Worm (Caenorhabditis elegans) whole organism, L4 larva: ENCODE measurements around the gene twf-2.

Experiments
- F26F4.8 ChIP-seq: fragments of 200-800 bp; sonication (Bioruptor generic); conservative IDR thresholded peaks from 2 replicates; pipeline ENCODE4 v1.3.6; 2022; ENCODE audit warnings: missing genetic modification characterization, missing compliant biosample characterization
- F37D6.2 ChIP-seq: sonication (generic microtip); optimal IDR thresholded peaks from 2 replicates; lab custom pipeline; 2016; ENCODE audit warnings: mild to moderate bottlenecking, missing genetic modification characterization, missing compliant biosample characterization
- F44E2.7 ChIP-seq: fragments of 200-800 bp; sonication (Bioruptor generic); IDR thresholded peaks from 2 replicates; pipeline ENCODE4 v2.1.2; 2022; ENCODE audit warnings: missing genetic modification characterization, missing compliant biosample characterization
- F49E8.2 ChIP-seq: sonication (generic microtip); optimal IDR thresholded peaks from 2 replicates; lab custom pipeline; 2016; ENCODE audit warnings: missing compliant biosample characterization, mild to moderate bottlenecking, missing genetic modification characterization, borderline replicate concordance
- T20F7.1 ChIP-seq: fragments of 200-800 bp; sonication (Bioruptor generic); optimal IDR thresholded peaks from 2 replicates; lab custom pipeline; 2018; ENCODE audit warnings: mild to moderate bottlenecking, missing genetic modification characterization, missing compliant biosample characterization
- T26A8.4 ChIP-seq: fragments of 200-800 bp; sonication (Bioruptor generic); IDR thresholded peaks from 2 replicates; pipeline ENCODE4 v1.3.6; 2022; ENCODE audit warnings: missing genetic modification characterization, missing compliant biosample characterization
- Y105C5A.15 ChIP-seq: fragments of 200-800 bp; sonication (Bioruptor generic); IDR thresholded peaks from 2 replicates; pipeline ENCODE4 v1.3.6; 2022; ENCODE audit warnings: missing genetic modification characterization, missing compliant biosample characterization
- Y48G9A.11 ChIP-seq: fragments of 200-800 bp; sonication (Bioruptor generic); IDR thresholded peaks from 2 replicates; pipeline ENCODE4 v1.3.6; 2022; ENCODE audit warnings: missing genetic modification reagents, missing genetic modification characterization, missing compliant biosample characterization
- ZK546.5 ChIP-seq, 2 experiments: sonication (generic microtip); optimal IDR thresholded peaks; 2 replicates each; lab custom pipeline; 2017; ENCODE audit warnings: missing biosample characterization in 2 of 2, missing genetic modification characterization in 2 of 2
- arid-1 ChIP-seq: fragments of 200-800 bp; sonication (Bioruptor generic); conservative IDR thresholded peaks from 2 replicates; pipeline ENCODE4 v1.3.6; 2022; ENCODE audit warnings: missing genetic modification reagents, missing genetic modification characterization, missing compliant biosample characterization
- ceh-20 ChIP-seq: fragments of 200-800 bp; sonication (Bioruptor generic); IDR thresholded peaks from 2 replicates; pipeline ENCODE4 v1.3.6; 2022; ENCODE audit warnings: missing genetic modification reagents, missing genetic modification characterization, missing compliant biosample characterization
- ceh-28 ChIP-seq: fragments of 150-350 bp; optimal IDR thresholded peaks from 2 replicates; lab custom pipeline; 2014; ENCODE audit warnings: missing biosample characterization, missing genetic modification reagents, missing genetic modification characterization
- ceh-62 ChIP-seq: sonication (generic microtip); optimal IDR thresholded peaks from 2 replicates; lab custom pipeline; 2017; ENCODE audit warnings: missing biosample characterization, missing genetic modification characterization
- ces-1 ChIP-seq: fragments of 150-350 bp; sonication (generic microtip); optimal IDR thresholded peaks from 4 replicates; lab custom pipeline; 2014; ENCODE audit warnings: missing biosample characterization, missing genetic modification reagents, missing genetic modification characterization
- ctbp-1 ChIP-seq: fragments of 200-800 bp; sonication (Bioruptor generic); IDR thresholded peaks from 2 replicates; pipeline ENCODE4 v1.3.6; 2022; ENCODE audit warnings: missing genetic modification reagents, missing genetic modification characterization, missing compliant biosample characterization
- daf-12 ChIP-seq: fragments of 150-350 bp; optimal IDR thresholded peaks from 2 replicates; lab custom pipeline; 2014; ENCODE audit warnings: missing biosample characterization, missing genetic modification reagents, missing genetic modification characterization
- daf-16 ChIP-seq, 3 experiments: sonication (generic microtip); optimal IDR thresholded peaks; 2 replicates each; lab custom pipeline; 2016 to 2017; ENCODE audit warnings: missing genetic modification characterization in 3 of 3, missing genetic modification reagents in 3 of 3, mild to moderate bottlenecking in 2 of 3, missing compliant biosample characterization in 2 of 3, missing biosample characterization in 1 of 3, moderate library complexity in 1 of 3
- daf-8 ChIP-seq: fragments of 200-800 bp; sonication (Bioruptor generic); IDR thresholded peaks from 2 replicates; pipeline ENCODE4 v1.3.6; 2022; ENCODE audit warnings: missing genetic modification characterization, missing compliant biosample characterization
- dmd-8 ChIP-seq: fragments of 200-800 bp; sonication (Bioruptor generic); IDR thresholded peaks from 2 replicates; pipeline ENCODE4 v1.3.6; 2022; ENCODE audit warnings: missing genetic modification characterization, missing compliant biosample characterization
- dmd-9 ChIP-seq: fragments of 200-800 bp; sonication (Bioruptor generic); IDR thresholded peaks from 2 replicates; pipeline ENCODE4 v1.3.6; 2022; ENCODE audit warnings: missing genetic modification reagents, missing genetic modification characterization, missing compliant biosample characterization
- dpl-1 ChIP-seq: fragments of 150-350 bp; optimal IDR thresholded peaks from 2 replicates; lab custom pipeline; 2014; ENCODE audit warnings: missing biosample characterization, missing genetic modification reagents, missing genetic modification characterization
- dve-1 ChIP-seq: sonication (generic microtip); optimal IDR thresholded peaks from 2 replicates; lab custom pipeline; 2017; ENCODE audit warnings: antibody characterized with exemption, mild to moderate bottlenecking, missing genetic modification characterization, missing compliant biosample characterization; ENCODE audit not compliant: insufficient read depth
- egl-43 ChIP-seq: fragments of 200-800 bp; sonication (Bioruptor generic); IDR thresholded peaks from 2 replicates; pipeline ENCODE4 v1.3.6; 2022; ENCODE audit warnings: missing genetic modification reagents, missing genetic modification characterization, missing compliant biosample characterization
- fos-1 ChIP-seq: fragments of 150-350 bp; optimal IDR thresholded peaks from 2 replicates; lab custom pipeline; 2014; ENCODE audit warnings: missing biosample characterization, missing genetic modification characterization
- hlh-11 ChIP-seq: fragments of 200-800 bp; sonication (Bioruptor generic); optimal IDR thresholded peaks from 2 replicates; lab custom pipeline; 2018; ENCODE audit warnings: mild to moderate bottlenecking, missing genetic modification characterization, missing compliant biosample characterization
- hlh-30 ChIP-seq: sonication (generic microtip); optimal IDR thresholded peaks from 2 replicates; lab custom pipeline; 2017; ENCODE audit warnings: antibody characterized with exemption, mild to moderate bottlenecking, missing genetic modification characterization, missing compliant biosample characterization; ENCODE audit not compliant: insufficient read depth
- lir-3 ChIP-seq: sonication (generic microtip); optimal IDR thresholded peaks from 2 replicates; lab custom pipeline; 2016; ENCODE audit warnings: mild to moderate bottlenecking, missing genetic modification characterization, missing compliant biosample characterization
- lsy-2 ChIP-seq, 2 experiments: fragments of 150-350 bp in 1 of 2; sonication (generic microtip) in 1 of 2; optimal IDR thresholded peaks; 2 replicates each; lab custom pipeline; 2014 to 2017; ENCODE audit warnings: missing biosample characterization in 2 of 2, missing genetic modification characterization in 2 of 2
- mdt-29 ChIP-seq: fragments of 200-800 bp; sonication (Bioruptor generic); IDR thresholded peaks from 2 replicates; pipeline ENCODE4 v1.3.6; 2022; ENCODE audit warnings: missing genetic modification reagents, missing genetic modification characterization, missing compliant biosample characterization
- mep-1 ChIP-seq: fragments of 150-350 bp; sonication (generic microtip); optimal IDR thresholded peaks from 3 replicates; lab custom pipeline; 2014; ENCODE audit warnings: missing biosample characterization, missing genetic modification characterization
- mxl-3 ChIP-seq: fragments of 200-800 bp; sonication (Bioruptor generic); optimal IDR thresholded peaks from 2 replicates; lab custom pipeline; 2018; ENCODE audit warnings: mild to moderate bottlenecking, missing genetic modification characterization, missing compliant biosample characterization
- nhr-11 ChIP-seq: fragments of 150-350 bp; optimal IDR thresholded peaks from 2 replicates; lab custom pipeline; 2014; ENCODE audit warnings: missing biosample characterization, missing genetic modification characterization
- nhr-41 ChIP-seq: fragments of 200-800 bp; sonication (Bioruptor generic); IDR thresholded peaks from 2 replicates; pipeline ENCODE4 v1.3.6; 2022; ENCODE audit warnings: missing genetic modification reagents, missing genetic modification characterization, missing compliant biosample characterization
- pha-4 ChIP-seq, 2 experiments: fragments of 150-350 bp in 1 of 2; fragments of 200-800 bp in 1 of 2; sonication (Bioruptor generic) in 1 of 2; IDR thresholded peaks in 1 of 2; optimal IDR thresholded peaks in 1 of 2; 2 replicates each; pipeline versions ENCODE4 v1.3.6 to Lab custom; 2014 to 2022; ENCODE audit warnings: missing genetic modification characterization in 2 of 2, missing genetic modification reagents in 2 of 2, missing biosample characterization in 1 of 2, missing compliant biosample characterization in 1 of 2
- pqm-1 ChIP-seq: sonication (generic microtip); optimal IDR thresholded peaks from 2 replicates; lab custom pipeline; 2017; ENCODE audit warnings: missing biosample characterization, missing genetic modification characterization
- saeg-2 ChIP-seq: fragments of 200-800 bp; sonication (Bioruptor generic); IDR thresholded peaks from 2 replicates; pipeline ENCODE4 v1.3.6; 2022; ENCODE audit warnings: missing genetic modification reagents, missing genetic modification characterization, missing compliant biosample characterization
- sdz-12 ChIP-seq: fragments of 200-800 bp; sonication (Bioruptor generic); optimal IDR thresholded peaks from 2 replicates; lab custom pipeline; 2018; ENCODE audit warnings: mild to moderate bottlenecking, missing genetic modification characterization, missing compliant biosample characterization
- set-16 ChIP-seq: fragments of 200-800 bp; sonication (Bioruptor generic); IDR thresholded peaks from 2 replicates; pipeline ENCODE4 v1.3.6; 2022; ENCODE audit warnings: missing genetic modification reagents, missing genetic modification characterization, missing compliant biosample characterization
- skn-1 ChIP-seq: fragments of 150-350 bp; optimal IDR thresholded peaks from 2 replicates; lab custom pipeline; 2014; ENCODE audit warnings: missing biosample characterization, missing genetic modification characterization
- snpc-1.2 ChIP-seq: fragments of 200-800 bp; sonication (Bioruptor generic); IDR thresholded peaks from 2 replicates; pipeline ENCODE4 v1.3.6; 2022; ENCODE audit warnings: missing genetic modification reagents, missing genetic modification characterization, missing compliant biosample characterization
- snpc-4 ChIP-seq: fragments of 150-350 bp; optimal IDR thresholded peaks from 2 replicates; lab custom pipeline; 2014; ENCODE audit warnings: missing biosample characterization, missing genetic modification characterization
- spr-1 ChIP-seq: sonication (generic microtip); optimal IDR thresholded peaks from 2 replicates; lab custom pipeline; 2016; ENCODE audit warnings: mild to moderate bottlenecking, missing genetic modification characterization, missing compliant biosample characterization
- tra-1 ChIP-seq: fragments of 200-800 bp; sonication (Bioruptor generic); IDR thresholded peaks from 2 replicates; pipeline ENCODE4 v1.3.6; 2022; ENCODE audit warnings: missing genetic modification reagents, missing genetic modification characterization, missing compliant biosample characterization
- unc-130 ChIP-seq: sonication (generic microtip); optimal IDR thresholded peaks from 2 replicates; lab custom pipeline; 2016; ENCODE audit warnings: missing genetic modification reagents, missing genetic modification characterization, missing compliant biosample characterization
- unc-39 ChIP-seq: sonication (generic microtip); optimal IDR thresholded peaks from 2 replicates; lab custom pipeline; 2017; ENCODE audit warnings: missing biosample characterization, missing genetic modification characterization
- vab-7 ChIP-seq: fragments of 200-800 bp; sonication (Bioruptor generic); IDR thresholded peaks from 2 replicates; pipeline ENCODE4 v1.3.6; 2022; ENCODE audit warnings: missing genetic modification reagents, missing genetic modification characterization, missing compliant biosample characterization
- zfp-2 ChIP-seq: sonication (generic microtip); optimal IDR thresholded peaks from 2 replicates; lab custom pipeline; 2016; ENCODE audit warnings: mild to moderate bottlenecking, missing genetic modification characterization, missing compliant biosample characterization
- zip-11 ChIP-seq: fragments of 200-800 bp; sonication (Bioruptor generic); IDR thresholded peaks from 2 replicates; pipeline ENCODE4 v1.3.6; 2022; ENCODE audit warnings: missing genetic modification characterization, missing compliant biosample characterization
- ztf-11 ChIP-seq: fragments of 150-350 bp; optimal IDR thresholded peaks from 2 replicates; lab custom pipeline; 2014; ENCODE audit warnings: missing biosample characterization, missing genetic modification characterization
- ztf-7 ChIP-seq: fragments of 150-350 bp; optimal IDR thresholded peaks from 2 replicates; lab custom pipeline; 2014; ENCODE audit warnings: missing biosample characterization, missing genetic modification characterization

Gene twf-2

ce11 chrX:16403424-16403823 is 42.6 kb upstream of the twf-2 start:
- TF ChIP-seq ctbp-1 (GFP tag; lab: Robert Waterston, UW) (no peak), pha-4 (GFP tag; IDR thresholded peaks at IDR 0.05; lab: Robert Waterston, UW) (no peak), pha-4 (tag; optimal IDR thresholded peaks at IDR 0.05; lab: Kevin White, UChicago) (no peak), ceh-62 (no peak), mxl-3 (peak; percentile 34), zip-11 (GFP tag; lab: Robert Waterston, UW) (no peak), skn-1 (no peak), F44E2.7 (no peak), sdz-12 (no peak), tra-1 (GFP tag; lab: Robert Waterston, UW) (0 out of 2 replicates have a peak, but pooled peaks have one; percentile 43), ces-1 (GFP tag; lab: Kevin White, UChicago) (no peak), Y48G9A.11 (0 out of 2 replicates have a peak, but pooled peaks have one; percentile 35), mep-1 (tag; lab: Kevin White, UChicago) (no peak), set-16 (peak; percentile 97), daf-16 (GFP tag; optimal IDR thresholded peaks at IDR 0.05; lab: Kevin White, UChicago) (no peak), daf-16 (tag; optimal IDR thresholded peaks at IDR 0.05; lab: Kevin White, UChicago) (no peak), egl-43 (GFP tag; lab: Robert Waterston, UW) (0 out of 2 replicates have a peak, but pooled peaks have one; percentile 48), nhr-41 (no peak), ztf-7 (no peak), Y105C5A.15 (GFP tag; lab: Robert Waterston, UW) (no peak), lsy-2 (tag; optimal IDR thresholded peaks at IDR 0.05; lab: Kevin White, UChicago) (no peak), hlh-11 (peak; percentile 34), F49E8.2 (tag; lab: Kevin White, UChicago) (no peak), saeg-2 (GFP tag; lab: Robert Waterston, UW) (no peak), dmd-8 (GFP tag; lab: Robert Waterston, UW) (no peak), daf-8 (GFP tag; lab: Robert Waterston, UW) (no peak), zfp-2 (tag; lab: Kevin White, UChicago) (no peak), fos-1 (tag; lab: Kevin White, UChicago) (no peak), snpc-1.2 (GFP tag; lab: Robert Waterston, UW) (no peak), unc-39 (tag; lab: Kevin White, UChicago) (no peak), daf-12 (tag; lab: Kevin White, UChicago) (no peak), ZK546.5 (tag; optimal IDR thresholded peaks at IDR 0.05; lab: Kevin White, UChicago) (no peak), hlh-30 (no peak), pqm-1 (tag; lab: Kevin White, UChicago) (no peak), arid-1 (GFP tag; lab: Robert Waterston, UW) (no peak), ztf-11 (tag; lab: Kevin White, UChicago) (no peak)
- TF ChIP-seq, all 104 proteins: peak for 6

- TF ChIP-seq skn-1 (no peak), unc-130 (GFP tag; lab: Kevin White, UChicago) (no peak), ceh-20 (GFP tag; lab: Robert Waterston, UW) (peak; percentile 17; the same call in 1 of the 2 replicates), mdt-29 (GFP tag; lab: Robert Waterston, UW) (no peak), vab-7 (GFP tag; lab: Robert Waterston, UW) (no peak), F49E8.2 (tag; lab: Kevin White, UChicago) (no peak), F26F4.8 (GFP tag; lab: Robert Waterston, UW) (no peak), nhr-11 (tag; lab: Kevin White, UChicago) (no peak), F37D6.2 (tag; lab: Kevin White, UChicago) (no peak), daf-12 (tag; lab: Kevin White, UChicago) (no peak), hlh-11 (peak; percentile 53), Y48G9A.11 (no peak), dmd-9 (no peak), F44E2.7 (no peak), lir-3 (no peak), T26A8.4 (no peak), ces-1 (GFP tag; lab: Kevin White, UChicago) (no peak), spr-1 (tag; lab: Kevin White, UChicago) (no peak), ceh-28 (tag; lab: Kevin White, UChicago) (peak; percentile 59), dmd-8 (GFP tag; lab: Robert Waterston, UW) (no peak), T20F7.1 (GFP tag; lab: Kevin White, UChicago) (no peak), dve-1 (tag; lab: Kevin White, UChicago) (peak; percentile 78), dpl-1 (no peak), snpc-4 (tag; lab: Kevin White, UChicago) (no peak), sdz-12 (no peak), mxl-3 (no peak)
Measured at ce11 chrX:16404815-16405214, 41.2 kb upstream of the twf-2 start.
